Fruit fly (Drosophila melanogaster) whole organism, embryonic: ENCODE measurements around the gene Enoph.

Experiments
- ATbp ChIP-seq: fragments of 200-800 bp; sonication (Bioruptor generic); optimal IDR thresholded peaks from 2 replicates; lab custom pipeline; 2017; ENCODE audit warnings: missing biosample characterization, mild to moderate bottlenecking, missing genetic modification characterization, missing genetic modification reagents
- Asciz ChIP-seq: fragments of 200-800 bp; sonication (Bioruptor generic); optimal IDR thresholded peaks from 2 replicates; lab custom pipeline; 2017; ENCODE audit warnings: missing biosample characterization, mild to moderate bottlenecking, missing genetic modification characterization, missing genetic modification reagents
- B-H1 ChIP-seq: fragments of 200-800 bp; sonication (Bioruptor generic); IDR thresholded peaks from 3 replicates; pipeline ENCODE4 v1.3.6; 2022; ENCODE audit warnings: missing biosample characterization, missing genetic modification characterization
- CG10267 ChIP-seq: fragments of 200-800 bp; sonication (Bioruptor generic); optimal IDR thresholded peaks from 2 replicates; lab custom pipeline; 2018; ENCODE audit warnings: missing biosample characterization, mild to moderate bottlenecking, missing genetic modification characterization, moderate library complexity
- CG10979 ChIP-seq: fragments of 200-800 bp; sonication (Bioruptor generic); optimal IDR thresholded peaks from 2 replicates; lab custom pipeline; 2018; ENCODE audit warnings: missing biosample characterization, mild to moderate bottlenecking, missing genetic modification characterization, moderate library complexity
- CG1233 ChIP-seq: fragments of 200-800 bp; sonication (Bioruptor generic); optimal IDR thresholded peaks from 4 replicates; lab custom pipeline; 2018; ENCODE audit warnings: missing biosample characterization, mild to moderate bottlenecking, missing genetic modification characterization
- CG13894 ChIP-seq: fragments of 200-800 bp; sonication (Bioruptor generic); optimal IDR thresholded peaks from 3 replicates; lab custom pipeline; 2018; ENCODE audit warnings: missing biosample characterization, mild to moderate bottlenecking, missing genetic modification characterization, moderate library complexity
- CG14667 ChIP-seq: fragments of 200-800 bp; sonication (Bioruptor generic); IDR thresholded peaks from 2 replicates; pipeline ENCODE4 v1.3.6; 2022; ENCODE audit warnings: missing biosample characterization, missing genetic modification characterization
- CG16779 ChIP-seq: fragments of 200-800 bp; sonication (Bioruptor generic); IDR thresholded peaks from 2 replicates; pipeline ENCODE4 v1.3.6; 2022; ENCODE audit warnings: missing biosample characterization, missing genetic modification characterization
- CG18619 ChIP-seq: fragments of 200-800 bp; sonication (Bioruptor generic); optimal IDR thresholded peaks from 3 replicates; lab custom pipeline; 2017; ENCODE audit warnings: missing biosample characterization, mild to moderate bottlenecking, missing genetic modification characterization
- CG3163 ChIP-seq: fragments of 200-800 bp; sonication (Bioruptor generic); optimal IDR thresholded peaks from 3 replicates; lab custom pipeline; 2016; ENCODE audit warnings: missing biosample characterization, missing genetic modification characterization
- CG3407 ChIP-seq: fragments of 200-800 bp; sonication (Bioruptor generic); optimal IDR thresholded peaks from 2 replicates; lab custom pipeline; 2018; ENCODE audit warnings: missing biosample characterization, mild to moderate bottlenecking, missing genetic modification characterization
- CG4328 ChIP-seq: fragments of 200-800 bp; sonication (Bioruptor generic); optimal IDR thresholded peaks from 3 replicates; lab custom pipeline; 2017; ENCODE audit warnings: missing biosample characterization, missing genetic modification reagents, missing genetic modification characterization
- CG4730 ChIP-seq: fragments of 200-800 bp; sonication (Bioruptor generic); IDR thresholded peaks from 2 replicates; pipeline ENCODE4 v1.3.6; 2022; ENCODE audit warnings: missing biosample characterization, missing genetic modification characterization
- CG6791 ChIP-seq: fragments of 200-800 bp; sonication (Bioruptor generic); IDR thresholded peaks from 3 replicates; pipeline ENCODE4 v1.3.6; 2022; ENCODE audit warnings: missing biosample characterization, missing genetic modification characterization; ENCODE audit not compliant: partially characterized antibody
- CG6854 ChIP-seq: fragments of 200-800 bp; sonication (Bioruptor generic); optimal IDR thresholded peaks from 3 replicates; lab custom pipeline; 2017; ENCODE audit warnings: missing biosample characterization, mild to moderate bottlenecking, missing genetic modification characterization
- CG7963 ChIP-seq: fragments of 200-800 bp; sonication (Bioruptor generic); IDR thresholded peaks from 3 replicates; pipeline ENCODE4 v1.3.6; 2022; ENCODE audit warnings: missing biosample characterization, missing genetic modification characterization; ENCODE audit not compliant: partially characterized antibody
- CG8290 ChIP-seq, 3 experiments: fragments of 200-800 bp; sonication (Bioruptor generic); optimal IDR thresholded peaks; 2 replicates each; lab custom pipeline; 2016 to 2019; ENCODE audit warnings: missing biosample characterization in 3 of 3, missing genetic modification characterization in 3 of 3, mild to moderate bottlenecking in 2 of 3, moderate library complexity in 1 of 3
- CG8924 ChIP-seq: fragments of 200-800 bp; optimal IDR thresholded peaks from 3 replicates; lab custom pipeline; 2019; ENCODE audit warnings: missing biosample characterization, mild to moderate bottlenecking, missing genetic modification characterization, moderate library complexity
- Chrac-16 ChIP-seq: fragments of 200-800 bp; sonication (Bioruptor generic); optimal IDR thresholded peaks from 3 replicates; lab custom pipeline; 2016; ENCODE audit warnings: missing biosample characterization, missing genetic modification characterization
- CrebB ChIP-seq: fragments of 200-800 bp; sonication (Bioruptor generic); optimal IDR thresholded peaks from 3 replicates; lab custom pipeline; 2018; ENCODE audit warnings: missing biosample characterization, mild to moderate bottlenecking, missing genetic modification characterization
- E2f2 ChIP-seq: fragments of 200-800 bp; sonication (Bioruptor generic); IDR thresholded peaks from 2 replicates; pipeline ENCODE4 v1.3.6; 2022; ENCODE audit warnings: missing biosample characterization, missing genetic modification characterization
- Jarid2 ChIP-seq: fragments of 200-800 bp; sonication (Bioruptor generic); optimal IDR thresholded peaks from 3 replicates; lab custom pipeline; 2017; ENCODE audit warnings: mild to moderate bottlenecking, missing biosample characterization, missing genetic modification reagents, missing genetic modification characterization
- MBD-R2 ChIP-seq: fragments of 200-800 bp; sonication (Bioruptor generic); IDR thresholded peaks from 2 replicates; pipeline ENCODE4 v1.3.6; 2022; ENCODE audit warnings: missing biosample characterization, missing genetic modification characterization
- MESR4 ChIP-seq: fragments of 200-800 bp; sonication (Bioruptor generic); optimal IDR thresholded peaks from 2 replicates; lab custom pipeline; 2018; ENCODE audit warnings: missing biosample characterization, mild to moderate bottlenecking, missing genetic modification characterization, moderate library complexity
- Rfx ChIP-seq: fragments of 200-800 bp; sonication (Bioruptor generic); IDR thresholded peaks from 2 replicates; pipeline ENCODE4 v1.3.6; 2022; ENCODE audit warnings: missing biosample characterization, missing genetic modification characterization
- Sox102F ChIP-seq: fragments of 200-800 bp; sonication (Bioruptor generic); optimal IDR thresholded peaks from 2 replicates; lab custom pipeline; 2018; ENCODE audit warnings: missing biosample characterization, mild to moderate bottlenecking, missing genetic modification characterization, moderate library complexity
- TFAM ChIP-seq: fragments of 200-800 bp; sonication (Bioruptor generic); optimal IDR thresholded peaks from 2 replicates; lab custom pipeline; 2017; ENCODE audit warnings: missing biosample characterization, missing genetic modification characterization, inconsistent platforms
- Trl ChIP-seq, 3 experiments: fragments of >200 bp in 2 of 3; fragments of 200-800 bp in 1 of 3; sonication (Bioruptor generic) in 1 of 3; optimal IDR thresholded peaks; 2 replicates in 1 of 3; 3 replicates in 2 of 3; lab custom pipeline; 2016 to 2017; ENCODE audit warnings: missing biosample characterization in 1 of 3, missing genetic modification characterization in 1 of 3
- bab2 ChIP-seq: fragments of 200-800 bp; sonication (Bioruptor generic); optimal IDR thresholded peaks from 2 replicates; lab custom pipeline; 2016; ENCODE audit warnings: missing biosample characterization, missing genetic modification characterization
- cas ChIP-seq: fragments of 200-800 bp; sonication (Bioruptor generic); IDR thresholded peaks from 2 replicates; pipeline ENCODE4 v1.3.6; 2022; ENCODE audit warnings: missing biosample characterization, missing genetic modification characterization
- chn ChIP-seq: fragments of 200-800 bp; sonication (Bioruptor generic); optimal IDR thresholded peaks from 2 replicates; lab custom pipeline; 2016; ENCODE audit warnings: missing biosample characterization, missing genetic modification characterization
- crp ChIP-seq, 2 experiments: fragments of 200-800 bp; sonication (Bioruptor generic); optimal IDR thresholded peaks; 2 replicates in 1 of 2; 3 replicates in 1 of 2; lab custom pipeline; 2017; ENCODE audit warnings: missing biosample characterization in 2 of 2, missing genetic modification characterization in 2 of 2, mild to moderate bottlenecking in 1 of 2, moderate library complexity in 1 of 2
- dm ChIP-seq: fragments of 200-800 bp; sonication (Bioruptor generic); optimal IDR thresholded peaks from 3 replicates; lab custom pipeline; 2016; ENCODE audit warnings: missing biosample characterization, missing genetic modification characterization
- exex ChIP-seq: fragments of 200-800 bp; sonication (Bioruptor generic); optimal IDR thresholded peaks from 4 replicates; lab custom pipeline; 2018; ENCODE audit warnings: missing biosample characterization, mild to moderate bottlenecking, missing genetic modification characterization, moderate library complexity
- fd3F ChIP-seq: fragments of 200-800 bp; sonication (Bioruptor generic); optimal IDR thresholded peaks from 2 replicates; lab custom pipeline; 2018; ENCODE audit warnings: missing biosample characterization, mild to moderate bottlenecking, missing genetic modification characterization, moderate library complexity
- fu2 ChIP-seq: fragments of 200-800 bp; sonication (Bioruptor generic); optimal IDR thresholded peaks from 2 replicates; lab custom pipeline; 2016; ENCODE audit warnings: missing biosample characterization, missing genetic modification characterization
- gcm2 ChIP-seq: fragments of 200-800 bp; sonication (Bioruptor generic); optimal IDR thresholded peaks from 2 replicates; lab custom pipeline; 2016; ENCODE audit warnings: missing biosample characterization, missing genetic modification characterization
- gem ChIP-seq: fragments of 200-800 bp; sonication (Bioruptor generic); optimal IDR thresholded peaks from 2 replicates; lab custom pipeline; 2019; ENCODE audit warnings: missing biosample characterization, mild to moderate bottlenecking, missing genetic modification characterization, moderate library complexity
- jing ChIP-seq: fragments of 200-800 bp; sonication (Bioruptor generic); optimal IDR thresholded peaks from 2 replicates; lab custom pipeline; 2018; ENCODE audit warnings: missing biosample characterization, mild to moderate bottlenecking, missing genetic modification characterization
- mirr ChIP-seq: fragments of 200-800 bp; sonication (Bioruptor generic); optimal IDR thresholded peaks from 3 replicates; lab custom pipeline; 2018; ENCODE audit warnings: missing biosample characterization, mild to moderate bottlenecking, missing genetic modification characterization
- phol ChIP-seq: fragments of 200-800 bp; sonication (Bioruptor generic); optimal IDR thresholded peaks from 3 replicates; lab custom pipeline; 2018; ENCODE audit warnings: missing biosample characterization, mild to moderate bottlenecking, missing genetic modification characterization, moderate library complexity
- sd ChIP-seq: fragments of 200-800 bp; sonication (Bioruptor generic); optimal IDR thresholded peaks from 3 replicates; lab custom pipeline; 2018; ENCODE audit warnings: missing biosample characterization, mild to moderate bottlenecking, missing genetic modification characterization, moderate library complexity
- sisA ChIP-seq: fragments of 200-800 bp; sonication (Bioruptor generic); IDR thresholded peaks from 2 replicates; pipeline ENCODE4 v1.3.6; 2022; ENCODE audit warnings: missing biosample characterization, missing genetic modification characterization
- sna ChIP-seq: fragments of 200-800 bp; sonication (Bioruptor generic); IDR thresholded peaks from 2 replicates; pipeline ENCODE4 v1.3.6; 2022; ENCODE audit warnings: missing biosample characterization, missing genetic modification characterization; ENCODE audit not compliant: partially characterized antibody
- so ChIP-seq: fragments of 200-800 bp; sonication (Bioruptor generic); IDR thresholded peaks from 3 replicates; pipeline ENCODE4 v1.3.6; 2022; ENCODE audit warnings: missing biosample characterization, missing genetic modification characterization
- tna ChIP-seq: fragments of 200-800 bp; sonication (Bioruptor generic); IDR thresholded peaks from 2 replicates; pipeline ENCODE4 v1.3.6; 2022; ENCODE audit warnings: missing biosample characterization, missing genetic modification characterization; ENCODE audit not compliant: partially characterized antibody
- z ChIP-seq: fragments of 200-800 bp; sonication (Bioruptor generic); IDR thresholded peaks from 3 replicates; pipeline ENCODE4 v1.3.6; 2022; ENCODE audit warnings: missing biosample characterization, missing genetic modification characterization

Gene Enoph

dm6 chr3R:5283360-5283963 lies 27.0 kb upstream of the Enoph start (continued):
- peak; percentile 83 for TF ChIP-seq CrebB
- peak; percentile 77 for TF ChIP-seq mirr (GFP tag; lab: Kevin White, UChicago)
- peak; percentile 88 for TF ChIP-seq fd3F (GFP tag; lab: Kevin White, UChicago)
- TF ChIP-seq Jarid2 (GFP tag; lab: Kevin White, UChicago), result peak; percentile 75
- TF ChIP-seq tna (GFP tag; lab: Robert Waterston, UW), result no peak
- no peak for TF ChIP-seq CG7963 (GFP tag; lab: Robert Waterston, UW)
- peak; percentile 92 for TF ChIP-seq CG18619
- TF ChIP-seq CG4730 (GFP tag; lab: Robert Waterston, UW), result peak; percentile 73
- peak; percentile 41 for TF ChIP-seq TFAM
- TF ChIP-seq CG3407 (GFP tag; lab: Kevin White, UChicago), result peak; percentile 83
- peak; percentile 93 for TF ChIP-seq Sox102F (GFP tag; lab: Kevin White, UChicago)
- peak; percentile 94 for TF ChIP-seq CG13894 (tag; lab: Kevin White, UChicago)
- TF ChIP-seq CG10267, result peak; percentile 82
- TF ChIP-seq sd, result peak; percentile 85
- peak; percentile 85 for TF ChIP-seq CG3163 (GFP tag; lab: Kevin White, UChicago)
- peak; percentile 93 for TF ChIP-seq CG1233 (GFP tag; lab: Kevin White, UChicago)
- peak; percentile 61; the same call in 2 of the 3 replicates for TF ChIP-seq so (GFP tag; lab: Robert Waterston, UW)
- peak; percentile 89 for TF ChIP-seq ATbp (GFP tag; lab: Kevin White, UChicago)
- TF ChIP-seq MESR4 (GFP tag; lab: Kevin White, UChicago), result peak; percentile 18
- no peak for TF ChIP-seq Trl (optimal IDR thresholded peaks at IDR 0.05; lab: Kevin White, UChicago)
- peak; percentile 88 for TF ChIP-seq Trl (GFP tag; optimal IDR thresholded peaks at IDR 0.05; lab: Kevin White, UChicago)
- peak; percentile 70 for TF ChIP-seq jing (GFP tag; lab: Kevin White, UChicago)
- peak; percentile 59 for TF ChIP-seq E2f2 (GFP tag; lab: Robert Waterston, UW)
- peak; percentile 89 for TF ChIP-seq Asciz (GFP tag; lab: Kevin White, UChicago)
- peak; percentile 84 for TF ChIP-seq Chrac-16 (GFP tag; lab: Kevin White, UChicago)
- TF ChIP-seq Rfx (GFP tag; lab: Robert Waterston, UW), result peak; percentile 92
- TF ChIP-seq phol (tag; lab: Kevin White, UChicago), result peak; percentile 91
- TF ChIP-seq z (GFP tag; lab: Robert Waterston, UW), result no peak
- peak; percentile 95 for TF ChIP-seq CG8924 (tag; lab: Kevin White, UChicago)
- TF ChIP-seq cas (GFP tag; lab: Robert Waterston, UW), result peak; percentile 84
- TF ChIP-seq CG4328 (GFP tag; lab: Kevin White, UChicago), result peak; percentile 91
- peak; percentile 89 for TF ChIP-seq fu2 (GFP tag; lab: Kevin White, UChicago)
- TF ChIP-seq exex (tag; lab: Kevin White, UChicago), result peak; percentile 73
- TF ChIP-seq MBD-R2 (GFP tag; lab: Robert Waterston, UW), result peak; percentile 48; the same call in 1 of the 2 replicates
- peak; percentile 57 for TF ChIP-seq B-H1 (GFP tag; lab: Robert Waterston, UW)
- TF ChIP-seq crp (GFP tag; optimal IDR thresholded peaks at IDR 0.05; lab: Kevin White, UChicago), result peak in 1 of 2 experiments; percentile 54
- peak; percentile 90 for TF ChIP-seq CG10979 (tag; lab: Kevin White, UChicago)
- peak; percentile 66; the same call in 1 of the 2 replicates for TF ChIP-seq CG14667 (GFP tag; lab: Robert Waterston, UW)
- peak; percentile 94 for TF ChIP-seq gem (tag; lab: Kevin White, UChicago)
- peak; percentile 78 for TF ChIP-seq dm (GFP tag; lab: Kevin White, UChicago)
- TF ChIP-seq CG16779 (GFP tag; lab: Robert Waterston, UW), result peak; percentile 73; the same call in 1 of the 2 replicates
- peak; percentile 61 for TF ChIP-seq CG8290 (GFP tag; optimal IDR thresholded peaks at IDR 0.05; lab: Kevin White, UChicago)
- TF ChIP-seq CG8290 (tag; optimal IDR thresholded peaks at IDR 0.05; lab: Kevin White, UChicago), result peak; percentile 35 to 88
- peak; percentile 91 for TF ChIP-seq CG6854
- peak; percentile 82 for TF ChIP-seq sisA (GFP tag; lab: Robert Waterston, UW)
- TF ChIP-seq CG6791 (GFP tag; lab: Robert Waterston, UW), result no peak
- no peak for TF ChIP-seq sna (GFP tag; lab: Robert Waterston, UW)
- peak; percentile 80 for TF ChIP-seq gcm2 (GFP tag; lab: Kevin White, UChicago)
- peak; percentile 87 for TF ChIP-seq bab2
- TF ChIP-seq chn (GFP tag; lab: Kevin White, UChicago), result peak; percentile 87
